Worm (Caenorhabditis elegans) whole organism, young adult: ENCODE measurements around the gene aexr-1.

Source experiments
- B0336.3 ChIP-seq: fragments of 200-800 bp; sonication (Bioruptor generic); IDR thresholded peaks from 2 replicates; pipeline ENCODE4 v1.3.6; 2022; ENCODE audit warnings: missing genetic modification characterization, missing compliant biosample characterization
- C17E4.6 ChIP-seq: fragments of 200-800 bp; sonication (Bioruptor generic); IDR thresholded peaks from 2 replicates; pipeline ENCODE4 v1.3.6; 2022; ENCODE audit warnings: missing genetic modification reagents, missing genetic modification characterization, missing compliant biosample characterization
- F23B12.7 ChIP-seq: sonication (generic microtip); optimal IDR thresholded peaks from 2 replicates; lab custom pipeline; 2017; ENCODE audit warnings: missing genetic modification characterization, mild to moderate bottlenecking, missing compliant biosample characterization, antibody characterized with exemption, moderate library complexity; ENCODE audit not compliant: insufficient read depth
- F33H1.4 ChIP-seq: fragments of 200-800 bp; sonication (Bioruptor generic); IDR thresholded peaks from 2 replicates; pipeline ENCODE4 v1.3.6; 2022; ENCODE audit warnings: missing genetic modification reagents, missing genetic modification characterization, missing compliant biosample characterization
- F55B11.4 ChIP-seq: sonication (generic microtip); optimal IDR thresholded peaks from 2 replicates; lab custom pipeline; 2016; ENCODE audit warnings: missing compliant biosample characterization, missing genetic modification characterization, borderline replicate concordance; ENCODE audit not compliant: insufficient read depth
- F57A8.1 ChIP-seq: fragments of 200-800 bp; sonication (Bioruptor generic); optimal IDR thresholded peaks from 2 replicates; lab custom pipeline; 2018; ENCODE audit warnings: mild to moderate bottlenecking, missing genetic modification characterization, moderate library complexity, missing compliant biosample characterization
- K11D2.4 ChIP-seq: fragments of 200-800 bp; sonication (Bioruptor generic); IDR thresholded peaks from 2 replicates; pipeline ENCODE4 v1.3.6; 2022; ENCODE audit warnings: missing genetic modification reagents, missing genetic modification characterization, missing compliant biosample characterization
- K12H6.12 ChIP-seq: fragments of 200-800 bp; sonication (Bioruptor generic); optimal IDR thresholded peaks from 2 replicates; lab custom pipeline; 2018; ENCODE audit warnings: mild to moderate bottlenecking, missing genetic modification characterization, missing compliant biosample characterization
- T07F8.4 ChIP-seq: sonication (generic microtip); optimal IDR thresholded peaks from 2 replicates; lab custom pipeline; 2016; ENCODE audit warnings: mild to moderate bottlenecking, missing genetic modification characterization, moderate library complexity, missing compliant biosample characterization
- Y56A3A.18 ChIP-seq: fragments of 200-800 bp; sonication (Bioruptor generic); IDR thresholded peaks from 2 replicates; pipeline ENCODE4 v1.3.6; 2022; ENCODE audit warnings: missing genetic modification reagents, missing genetic modification characterization, missing compliant biosample characterization
- Y95B8A.8 ChIP-seq: fragments of 200-800 bp; sonication (Bioruptor generic); IDR thresholded peaks from 2 replicates; pipeline ENCODE4 v1.3.6; 2022; ENCODE audit warnings: missing genetic modification reagents, missing genetic modification characterization, missing compliant biosample characterization
- aptf-2 ChIP-seq: fragments of 200-800 bp; sonication (Bioruptor generic); conservative IDR thresholded peaks from 2 replicates; pipeline ENCODE4 v1.3.6; 2022; ENCODE audit warnings: missing genetic modification reagents, missing genetic modification characterization, missing compliant biosample characterization
- aptf-3 ChIP-seq: fragments of 200-800 bp; sonication (Bioruptor generic); IDR thresholded peaks from 2 replicates; pipeline ENCODE4 v1.3.6; 2022; ENCODE audit warnings: missing genetic modification characterization, missing compliant biosample characterization
- atf-7 ChIP-seq: sonication (generic microtip); optimal IDR thresholded peaks from 2 replicates; lab custom pipeline; 2017; ENCODE audit warnings: mild to moderate bottlenecking, missing genetic modification characterization, missing compliant biosample characterization
- athp-1 ChIP-seq: sonication (generic microtip); optimal IDR thresholded peaks from 2 replicates; lab custom pipeline; 2017; ENCODE audit warnings: mild to moderate bottlenecking, missing genetic modification characterization, missing compliant biosample characterization
- bed-2 ChIP-seq: fragments of 200-800 bp; sonication (Bioruptor generic); IDR thresholded peaks from 2 replicates; pipeline ENCODE4 v1.3.6; 2022; ENCODE audit warnings: missing genetic modification reagents, missing genetic modification characterization, missing compliant biosample characterization
- ccch-3 ChIP-seq: fragments of 200-800 bp; sonication (Bioruptor generic); optimal IDR thresholded peaks from 2 replicates; lab custom pipeline; 2018; ENCODE audit warnings: mild to moderate bottlenecking, missing genetic modification characterization, missing compliant biosample characterization
- cebp-1 ChIP-seq, 2 experiments: fragments of 200-800 bp in 1 of 2; sonication (Bioruptor generic) in 1 of 2; sonication (generic microtip) in 1 of 2; IDR thresholded peaks in 1 of 2; optimal IDR thresholded peaks in 1 of 2; 2 replicates each; pipeline versions ENCODE4 v1.3.6 to Lab custom; 2017 to 2022; ENCODE audit warnings: missing compliant biosample characterization in 2 of 2, missing genetic modification characterization in 2 of 2, mild to moderate bottlenecking in 1 of 2, missing genetic modification reagents in 1 of 2, moderate library complexity in 1 of 2
- ceh-100 ChIP-seq: fragments of 200-800 bp; sonication (Bioruptor generic); IDR thresholded peaks from 2 replicates; pipeline ENCODE4 v1.3.6; 2022; ENCODE audit warnings: missing genetic modification reagents, missing genetic modification characterization, missing compliant biosample characterization
- ceh-79 ChIP-seq: sonication (generic microtip); optimal IDR thresholded peaks from 2 replicates; lab custom pipeline; 2017; ENCODE audit warnings: mild to moderate bottlenecking, missing genetic modification characterization, missing compliant biosample characterization
- die-1 ChIP-seq: sonication (generic microtip); optimal IDR thresholded peaks from 2 replicates; lab custom pipeline; 2016; ENCODE audit warnings: missing genotype, mild to moderate bottlenecking, missing genetic modification characterization, missing compliant biosample characterization
- egrh-3 ChIP-seq: fragments of 200-800 bp; sonication (Bioruptor generic); IDR thresholded peaks from 2 replicates; pipeline ENCODE4 v1.3.6; 2022; ENCODE audit warnings: missing genetic modification reagents, missing genetic modification characterization, missing compliant biosample characterization
- ets-4 ChIP-seq: fragments of 200-800 bp; sonication (Bioruptor generic); optimal IDR thresholded peaks from 2 replicates; lab custom pipeline; 2018; ENCODE audit warnings: mild to moderate bottlenecking, missing genetic modification characterization, missing compliant biosample characterization
- fkh-3 ChIP-seq: sonication (generic microtip); optimal IDR thresholded peaks from 2 replicates; lab custom pipeline; 2016; ENCODE audit warnings: mild to moderate bottlenecking, missing genetic modification characterization, missing compliant biosample characterization
- gei-17 ChIP-seq: fragments of 200-800 bp; sonication (Bioruptor generic); optimal IDR thresholded peaks from 2 replicates; lab custom pipeline; 2018; ENCODE audit warnings: mild to moderate bottlenecking, missing genetic modification characterization, missing compliant biosample characterization
- him-1 ChIP-seq: sonication (generic microtip); optimal IDR thresholded peaks from 2 replicates; lab custom pipeline; 2016; ENCODE audit warnings: missing genotype, missing genetic modification reagents, missing genetic modification characterization, missing compliant biosample characterization
- hsf-1 ChIP-seq: fragments of 200-800 bp; sonication (Bioruptor generic); IDR thresholded peaks from 2 replicates; pipeline ENCODE4 v1.3.6; 2022; ENCODE audit warnings: missing genetic modification reagents, missing genetic modification characterization, missing compliant biosample characterization
- let-526 ChIP-seq: fragments of 200-800 bp; sonication (Bioruptor generic); IDR thresholded peaks from 2 replicates; pipeline ENCODE4 v1.3.6; 2022; ENCODE audit warnings: missing genetic modification reagents, missing genetic modification characterization, missing compliant biosample characterization
- lin-40 ChIP-seq: sonication (generic microtip); optimal IDR thresholded peaks from 2 replicates; lab custom pipeline; 2016; ENCODE audit warnings: missing genetic modification characterization, mild to moderate bottlenecking, missing compliant biosample characterization, missing genotype, missing genetic modification reagents
- lir-1 ChIP-seq: fragments of 200-800 bp; sonication (Bioruptor generic); conservative IDR thresholded peaks from 2 replicates; pipeline ENCODE4 v1.3.6; 2022; ENCODE audit warnings: missing genetic modification reagents, missing genetic modification characterization, missing compliant biosample characterization
- nhr-120 ChIP-seq: fragments of 200-800 bp; sonication (Bioruptor generic); IDR thresholded peaks from 2 replicates; pipeline ENCODE4 v1.3.6; 2022; ENCODE audit warnings: missing genetic modification characterization, missing compliant biosample characterization
- nhr-27 ChIP-seq: fragments of 200-800 bp; sonication (Bioruptor generic); optimal IDR thresholded peaks from 2 replicates; lab custom pipeline; 2018; ENCODE audit warnings: mild to moderate bottlenecking, missing genetic modification characterization, moderate library complexity, missing compliant biosample characterization
- nhr-80 ChIP-seq: sonication (generic microtip); optimal IDR thresholded peaks from 2 replicates; lab custom pipeline; 2016; ENCODE audit warnings: missing genetic modification characterization, missing compliant biosample characterization
- pbrm-1 ChIP-seq: fragments of 200-800 bp; sonication (Bioruptor generic); IDR thresholded peaks from 2 replicates; pipeline ENCODE4 v1.3.6; 2022; ENCODE audit warnings: missing genetic modification reagents, missing genetic modification characterization, missing compliant biosample characterization
- rec-8 ChIP-seq, 2 experiments: sonication (generic microtip); optimal IDR thresholded peaks; 2 replicates each; lab custom pipeline; 2016; ENCODE audit warnings: mild to moderate bottlenecking in 2 of 2, missing genetic modification characterization in 2 of 2, missing genetic modification reagents in 2 of 2, missing genotype in 2 of 2, missing biosample characterization in 1 of 2, missing compliant biosample characterization in 1 of 2, moderate library complexity in 1 of 2
- rpc-1 ChIP-seq, 2 experiments: fragments of 150-350 bp in 1 of 2; sonication (generic microtip) in 1 of 2; optimal IDR thresholded peaks; 2 replicates each; lab custom pipeline; 2014 to 2018; ENCODE audit warnings: missing biosample characterization in 1 of 2, missing genetic modification characterization in 1 of 2, missing genetic modification reagents in 1 of 2, missing genotype in 1 of 2
- sea-2 ChIP-seq: fragments of 200-800 bp; sonication (Bioruptor generic); IDR thresholded peaks from 2 replicates; pipeline ENCODE4 v1.3.6; 2022; ENCODE audit warnings: missing genetic modification characterization, missing compliant biosample characterization
- snpc-1.1 ChIP-seq: sonication (generic microtip); optimal IDR thresholded peaks from 2 replicates; lab custom pipeline; 2017; ENCODE audit warnings: missing genetic modification characterization, mild to moderate bottlenecking, missing compliant biosample characterization, antibody characterized with exemption, moderate library complexity, missing genotype, missing genetic modification reagents; ENCODE audit not compliant: insufficient read depth
- snpc-3.4 ChIP-seq: sonication (generic microtip); optimal IDR thresholded peaks from 2 replicates; lab custom pipeline; 2017; ENCODE audit warnings: missing genetic modification characterization, mild to moderate bottlenecking, missing compliant biosample characterization, antibody characterized with exemption, moderate library complexity, missing genotype, missing genetic modification reagents
- snpc-4 ChIP-seq, 5 experiments: fragments of 150-350 bp in 1 of 5; sonication (generic microtip) in 4 of 5; optimal IDR thresholded peaks; 2 replicates each; lab custom pipeline; 2014 to 2018; ENCODE audit warnings: missing genetic modification characterization in 5 of 5, missing biosample characterization in 3 of 5, antibody characterized with exemption in 2 of 5, mild to moderate bottlenecking in 2 of 5, missing compliant biosample characterization in 2 of 5, missing genotype in 2 of 5, moderate library complexity in 2 of 5, missing genetic modification reagents in 1 of 5
- sptf-2 ChIP-seq: fragments of 200-800 bp; sonication (Bioruptor generic); optimal IDR thresholded peaks from 2 replicates; lab custom pipeline; 2018; ENCODE audit warnings: mild to moderate bottlenecking, missing genetic modification characterization, missing compliant biosample characterization
- unc-130 ChIP-seq: sonication (generic microtip); optimal IDR thresholded peaks from 2 replicates; lab custom pipeline; 2016; ENCODE audit warnings: missing genetic modification reagents, missing genetic modification characterization, missing compliant biosample characterization
- unc-62 ChIP-seq: fragments of 150-350 bp; optimal IDR thresholded peaks from 2 replicates; lab custom pipeline; 2014; ENCODE audit warnings: missing biosample characterization, missing genetic modification reagents, missing genetic modification characterization
- zim-3 ChIP-seq: sonication (generic microtip); optimal IDR thresholded peaks from 2 replicates; lab custom pipeline; 2017; ENCODE audit warnings: mild to moderate bottlenecking, missing genetic modification characterization, moderate library complexity, missing compliant biosample characterization
- ztf-18 ChIP-seq: sonication (generic microtip); optimal IDR thresholded peaks from 2 replicates; lab custom pipeline; 2016; ENCODE audit warnings: missing genotype, mild to moderate bottlenecking, missing genetic modification characterization, missing compliant biosample characterization

Gene aexr-1

DNA sequence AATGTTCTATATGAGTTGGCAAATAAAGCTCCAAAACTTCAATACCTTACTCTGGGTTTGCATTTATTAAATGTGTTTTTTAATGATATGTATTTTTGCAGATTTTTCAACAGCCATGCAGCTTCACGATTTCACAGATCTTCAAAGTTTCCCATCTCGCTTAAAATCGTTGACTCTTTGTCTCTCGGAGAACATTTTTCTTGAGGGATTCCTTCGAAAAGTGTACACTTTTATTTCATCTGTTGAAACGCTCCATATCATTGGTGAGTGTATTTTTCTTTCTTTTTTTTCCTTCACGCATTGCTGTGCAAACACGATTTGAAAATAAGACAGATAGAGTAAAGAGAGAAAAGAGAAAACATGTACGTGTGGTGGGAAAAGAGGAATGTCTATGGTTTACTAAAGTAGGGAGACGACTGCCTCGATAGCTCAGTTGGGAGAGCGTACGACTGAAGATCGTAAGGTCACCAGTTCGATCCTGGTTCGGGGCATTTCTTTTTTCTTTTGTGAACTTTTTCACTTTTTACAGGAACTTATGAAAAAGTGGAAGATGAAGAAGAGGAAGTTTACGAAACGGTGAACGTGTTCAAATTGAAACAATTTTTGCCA is 41.8 kb downstream of the aexr-1 start:
- TF ChIP-seq nhr-27 (tag; lab: Kevin White, UChicago) (peak; percentile 45), rec-8 (tag; optimal IDR thresholded peaks at IDR 0.05; lab: Kevin White, UChicago) (peak; percentile 78 to 91), ets-4 (no peak), fkh-3 (tag; lab: Kevin White, UChicago) (peak; percentile 73), ztf-18 (tag; lab: Kevin White, UChicago) (peak; percentile 69), C17E4.6 (no peak), lir-1 (GFP tag; lab: Robert Waterston, UW) (peak; percentile 43; the same call in 1 of the 2 replicates), K12H6.12 (tag; lab: Kevin White, UChicago) (peak; percentile 40), unc-62 (GFP tag; lab: Kevin White, UChicago) (no peak), aptf-3 (peak; percentile 88; the same call in 1 of the 2 replicates), aptf-2 (GFP tag; lab: Robert Waterston, UW) (no peak), lin-40 (tag; lab: Kevin White, UChicago) (peak; percentile 82), snpc-1.1 (tag; lab: Kevin White, UChicago) (peak; percentile 56), T07F8.4 (peak; percentile 69), let-526 (GFP tag; lab: Robert Waterston, UW) (peak; percentile 45; the same call in 1 of the 2 replicates), gei-17 (GFP tag; lab: Kevin White, UChicago) (peak; percentile 68), unc-130 (GFP tag; lab: Kevin White, UChicago) (peak; percentile 32), him-1 (peak; percentile 90), rpc-1 (optimal IDR thresholded peaks at IDR 0.05; lab: Kevin White, UChicago) (peak; percentile 95), rpc-1 (tag; optimal IDR thresholded peaks at IDR 0.05; lab: Kevin White, UChicago) (peak; percentile 98), hsf-1 (peak; percentile 47; the same call in 1 of the 2 replicates), sptf-2 (GFP tag; lab: Kevin White, UChicago) (no peak), F33H1.4 (GFP tag; lab: Robert Waterston, UW) (no peak), F55B11.4 (no peak), ceh-79 (peak; percentile 82), cebp-1 (GFP tag; IDR thresholded peaks at IDR 0.05; lab: Robert Waterston, UW) (peak; percentile 68), cebp-1 (tag; optimal IDR thresholded peaks at IDR 0.05; lab: Kevin White, UChicago) (no peak), B0336.3 (no peak), sea-2 (GFP tag; lab: Robert Waterston, UW) (0 out of 2 replicates have a peak, but pooled peaks have one; percentile 13), Y95B8A.8 (GFP tag; lab: Robert Waterston, UW) (no peak), F57A8.1 (GFP tag; lab: Kevin White, UChicago) (peak; percentile 62), zim-3 (tag; lab: Kevin White, UChicago) (peak; percentile 77), nhr-120 (GFP tag; lab: Robert Waterston, UW) (0 out of 2 replicates have a peak, but pooled peaks have one; percentile 52), F23B12.7 (tag; lab: Kevin White, UChicago) (peak; percentile 65), K11D2.4 (peak; percentile 71), athp-1 (tag; lab: Kevin White, UChicago) (peak; percentile 78), bed-2 (GFP tag; lab: Robert Waterston, UW) (no peak), ceh-100 (GFP tag; lab: Robert Waterston, UW) (peak; percentile 65; the same call in 1 of the 2 replicates), egrh-3 (GFP tag; lab: Robert Waterston, UW) (peak; percentile 34; the same call in 1 of the 2 replicates), nhr-80 (tag; lab: Kevin White, UChicago) (peak; percentile 32), Y56A3A.18 (GFP tag; lab: Robert Waterston, UW) (peak; percentile 67), ccch-3 (GFP tag; lab: Kevin White, UChicago) (no peak), pbrm-1 (GFP tag; lab: Robert Waterston, UW) (peak; percentile 88), atf-7 (peak; percentile 52), snpc-3.4 (peak; percentile 87), die-1 (peak; percentile 89), snpc-4 (GFP tag; optimal IDR thresholded peaks at IDR 0.05; lab: Kevin White, UChicago) (peak; percentile 77), snpc-4 (tag; optimal IDR thresholded peaks at IDR 0.05; lab: Kevin White, UChicago) (peak in 1 of 4 experiments; percentile 54)
